Fruit fly (Drosophila melanogaster) whole organism, pupa: ENCODE results near the gene CG43998.

Experiments
- CG10348 ChIP-seq: fragments of 200-800 bp; sonication (Bioruptor generic); IDR thresholded peaks from 2 replicates; pipeline ENCODE4 v1.3.6; 2022; ENCODE audit warnings: missing biosample characterization, missing genetic modification characterization
- CG12605 ChIP-seq: fragments of 200-800 bp; sonication (Bioruptor generic); IDR thresholded peaks from 2 replicates; pipeline ENCODE4 v1.3.6; 2022; ENCODE audit warnings: missing biosample characterization, missing genetic modification characterization
- CG13204 ChIP-seq: fragments of 200-800 bp; sonication (Bioruptor generic); optimal IDR thresholded peaks from 2 replicates; lab custom pipeline; 2018; ENCODE audit warnings: missing biosample characterization, mild to moderate bottlenecking, missing genetic modification characterization, moderate library complexity
- CG14655 ChIP-seq: fragments of 200-800 bp; sonication (Bioruptor generic); optimal IDR thresholded peaks from 3 replicates; lab custom pipeline; 2017; ENCODE audit warnings: mild to moderate bottlenecking, missing biosample characterization, missing genetic modification reagents, missing genetic modification characterization
- CG15710 ChIP-seq: fragments of 200-800 bp; sonication (Bioruptor generic); optimal IDR thresholded peaks from 2 replicates; lab custom pipeline; 2018; ENCODE audit warnings: missing biosample characterization, mild to moderate bottlenecking, missing genetic modification characterization, moderate library complexity
- CG17806 ChIP-seq: fragments of 200-800 bp; sonication (Bioruptor generic); optimal IDR thresholded peaks from 2 replicates; lab custom pipeline; 2018; ENCODE audit warnings: missing biosample characterization, mild to moderate bottlenecking, missing genetic modification characterization, moderate library complexity
- CG32121 ChIP-seq: fragments of 200-800 bp; sonication (Bioruptor generic); IDR thresholded peaks from 2 replicates; pipeline ENCODE4 v1.3.6; 2022; ENCODE audit warnings: missing biosample characterization, missing genetic modification characterization
- CG34367 ChIP-seq: fragments of 200-800 bp; sonication (Bioruptor generic); optimal IDR thresholded peaks from 2 replicates; lab custom pipeline; 2018; ENCODE audit warnings: missing biosample characterization, mild to moderate bottlenecking, missing genetic modification characterization
- CG4496 ChIP-seq: fragments of 200-800 bp; sonication (Bioruptor generic); IDR thresholded peaks from 3 replicates; pipeline ENCODE4 v1.3.6; 2022; ENCODE audit warnings: missing biosample characterization, missing genetic modification characterization
- CG8159 ChIP-seq: fragments of 200-800 bp; sonication (Bioruptor generic); optimal IDR thresholded peaks from 3 replicates; lab custom pipeline; 2018; ENCODE audit warnings: missing biosample characterization, mild to moderate bottlenecking, missing genetic modification characterization, moderate library complexity
- CG8301 ChIP-seq: fragments of 200-800 bp; sonication (Bioruptor generic); optimal IDR thresholded peaks from 2 replicates; lab custom pipeline; 2018; ENCODE audit warnings: missing biosample characterization, mild to moderate bottlenecking, missing genetic modification characterization
- CG9948 ChIP-seq: fragments of 200-800 bp; sonication (Bioruptor generic); optimal IDR thresholded peaks from 2 replicates; lab custom pipeline; 2018; ENCODE audit warnings: missing biosample characterization, mild to moderate bottlenecking, missing genetic modification characterization, moderate library complexity
- D1 ChIP-seq: fragments of 200-800 bp; sonication (Bioruptor generic); optimal IDR thresholded peaks from 2 replicates; lab custom pipeline; 2018; ENCODE audit warnings: missing biosample characterization, mild to moderate bottlenecking, missing genetic modification characterization, moderate library complexity
- EcR ChIP-seq: fragments of 200-800 bp; sonication (Bioruptor generic); optimal IDR thresholded peaks from 3 replicates; lab custom pipeline; 2019; ENCODE audit warnings: missing biosample characterization, missing genetic modification characterization, mild to moderate bottlenecking, moderate library complexity, missing genetic modification reagents
- Ets98B ChIP-seq: fragments of 200-800 bp; sonication (Bioruptor generic); IDR thresholded peaks from 2 replicates; pipeline ENCODE4 v1.3.6; 2022; ENCODE audit warnings: missing biosample characterization, missing genetic modification characterization
- Pif1A ChIP-seq: fragments of 200-800 bp; sonication (Bioruptor generic); optimal IDR thresholded peaks from 3 replicates; lab custom pipeline; 2016; ENCODE audit warnings: missing biosample characterization, missing genetic modification characterization
- Pif1B ChIP-seq: fragments of 200-800 bp; sonication (Bioruptor generic); optimal IDR thresholded peaks from 3 replicates; lab custom pipeline; 2016; ENCODE audit warnings: missing biosample characterization, missing genetic modification characterization
- Snoo ChIP-seq: fragments of 200-800 bp; sonication (Bioruptor generic); optimal IDR thresholded peaks from 3 replicates; lab custom pipeline; 2017; ENCODE audit warnings: missing biosample characterization, mild to moderate bottlenecking, missing genetic modification characterization, inconsistent platforms
- fd96Ca ChIP-seq: fragments of 200-800 bp; sonication (Bioruptor generic); IDR thresholded peaks from 3 replicates; pipeline ENCODE4 v1.3.6; 2022; ENCODE audit warnings: missing biosample characterization, missing genetic modification characterization
- gl ChIP-seq: fragments of 200-800 bp; sonication (Bioruptor generic); optimal IDR thresholded peaks from 2 replicates; lab custom pipeline; 2018; ENCODE audit warnings: missing biosample characterization, mild to moderate bottlenecking, missing genetic modification characterization
- rn ChIP-seq: fragments of 200-800 bp; sonication (Bioruptor generic); IDR thresholded peaks from 2 replicates; pipeline ENCODE4 v1.3.6; 2022; ENCODE audit warnings: missing biosample characterization, missing genetic modification characterization

CG43998 gene

DNA sequence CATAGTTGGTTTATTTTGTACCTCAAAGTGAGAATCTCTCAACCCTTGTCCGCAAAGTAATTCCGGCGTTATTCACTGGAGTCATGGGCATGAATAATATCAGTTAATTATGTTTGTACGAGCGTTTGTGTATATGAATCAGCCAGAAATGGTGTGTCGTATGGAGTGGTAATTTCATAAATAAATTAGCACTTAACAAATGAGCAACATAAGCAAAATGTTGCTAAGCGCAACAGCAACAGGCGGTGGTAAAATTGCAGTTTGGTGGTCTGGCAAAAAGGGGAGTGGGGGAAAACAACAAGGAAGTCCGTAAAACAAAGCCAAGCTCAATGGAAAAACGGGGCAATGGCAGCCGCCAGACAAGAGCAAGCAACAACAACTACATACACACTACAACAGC, 43.1 kb downstream of the CG43998 start:
- no peak for TF ChIP-seq rn (GFP tag; lab: Robert Waterston, UW)
- no peak for TF ChIP-seq CG34367 (tag; lab: Kevin White, UChicago)
- TF ChIP-seq CG32121 (GFP tag; lab: Robert Waterston, UW) = no peak
- no peak for TF ChIP-seq CG15710 (tag; lab: Kevin White, UChicago)
- TF ChIP-seq CG13204 (GFP tag; lab: Kevin White, UChicago) = no peak
- no peak for TF ChIP-seq fd96Ca
- TF ChIP-seq Ets98B = no peak
- TF ChIP-seq CG10348 (GFP tag; lab: Robert Waterston, UW) = no peak
- no peak for TF ChIP-seq CG8301 (tag; lab: Kevin White, UChicago)
- no peak for TF ChIP-seq CG8159

DNA sequence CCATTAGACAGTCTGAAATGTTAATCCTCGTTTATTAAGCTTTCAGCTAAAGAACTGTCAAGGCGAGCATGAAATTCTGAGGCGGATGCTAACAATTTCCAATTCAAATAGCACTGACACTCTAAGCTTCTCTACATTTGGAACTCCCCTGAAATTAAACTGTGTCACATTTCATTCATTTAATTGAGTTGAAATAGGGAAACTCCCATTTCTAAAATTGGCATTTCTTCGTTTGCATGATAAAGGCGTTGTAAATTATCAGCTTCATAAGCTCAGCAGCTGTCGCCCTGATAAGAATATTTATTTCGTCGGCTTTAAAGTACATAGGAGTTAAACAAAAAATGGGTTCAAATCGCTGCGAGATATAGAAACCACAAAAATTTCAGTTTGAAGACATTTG, 43.6 kb downstream of the CG43998 start:
- TF ChIP-seq Ets98B = no peak

- no peak for TF ChIP-seq CG14655 (GFP tag; lab: Kevin White, UChicago)
- peak; percentile 67 for TF ChIP-seq EcR (GFP tag; lab: Kevin White, UChicago)
These were observed 44.6 kb downstream of the CG43998 start for dm6 chr3R:23884088-23884727.

DNA sequence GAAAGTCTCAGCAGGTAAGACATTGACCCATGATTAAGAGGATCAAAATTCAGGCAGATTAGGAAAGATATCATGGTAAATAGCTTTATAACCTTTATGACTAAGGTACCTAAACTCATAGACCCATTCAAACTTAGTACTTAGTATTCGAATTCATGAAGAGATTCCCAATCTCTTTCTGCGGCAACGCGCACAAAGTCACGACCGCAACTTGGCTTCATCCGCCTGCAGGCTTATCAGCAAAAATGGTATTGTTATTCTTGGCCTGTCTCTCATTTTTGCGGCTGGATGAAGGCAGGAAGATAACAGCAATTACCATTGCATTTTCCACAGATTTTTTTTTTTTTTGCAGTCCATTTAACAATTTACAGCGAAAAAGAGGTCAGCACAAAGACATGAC, 48.5 kb downstream of the CG43998 start:
- TF ChIP-seq Pif1B (GFP tag; lab: Kevin White, UChicago) (no peak), CG14655 (GFP tag; lab: Kevin White, UChicago) (no peak), rn (GFP tag; lab: Robert Waterston, UW) (no peak), D1 (no peak), CG32121 (GFP tag; lab: Robert Waterston, UW) (no peak), Ets98B (no peak), CG8301 (tag; lab: Kevin White, UChicago) (no peak), CG10348 (GFP tag; lab: Robert Waterston, UW) (no peak), CG9948 (tag; lab: Kevin White, UChicago) (no peak), CG4496 (GFP tag; lab: Robert Waterston, UW) (no peak)

- TF ChIP-seq CG4496 (GFP tag; lab: Robert Waterston, UW) (no peak), CG17806 (tag; lab: Kevin White, UChicago) (peak; percentile 69), CG14655 (GFP tag; lab: Kevin White, UChicago) (peak; percentile 81), Pif1A (peak; percentile 41), CG13204 (GFP tag; lab: Kevin White, UChicago) (no peak), CG9948 (tag; lab: Kevin White, UChicago) (peak; percentile 70), Ets98B (no peak), fd96Ca (0 out of 3 replicates have a peak, but pooled peaks have one; percentile 14), CG8159 (peak; percentile 80), Pif1B (GFP tag; lab: Kevin White, UChicago) (no peak), CG15710 (tag; lab: Kevin White, UChicago) (peak; percentile 73), rn (GFP tag; lab: Robert Waterston, UW) (no peak), CG34367 (tag; lab: Kevin White, UChicago) (peak; percentile 52), D1 (peak; percentile 57), CG8301 (tag; lab: Kevin White, UChicago) (peak; percentile 80), CG32121 (GFP tag; lab: Robert Waterston, UW) (no peak), EcR (GFP tag; lab: Kevin White, UChicago) (no peak), CG10348 (GFP tag; lab: Robert Waterston, UW) (no peak), gl (tag; lab: Kevin White, UChicago) (no peak), Snoo (tag; lab: Kevin White, UChicago) (no peak), CG12605 (no peak)
These were observed 50.4 kb downstream of the CG43998 start for dm6 chr3R:23878318-23878799.
